Worm (Caenorhabditis elegans): ENCODE data around the gene irld-52.

DNA sequence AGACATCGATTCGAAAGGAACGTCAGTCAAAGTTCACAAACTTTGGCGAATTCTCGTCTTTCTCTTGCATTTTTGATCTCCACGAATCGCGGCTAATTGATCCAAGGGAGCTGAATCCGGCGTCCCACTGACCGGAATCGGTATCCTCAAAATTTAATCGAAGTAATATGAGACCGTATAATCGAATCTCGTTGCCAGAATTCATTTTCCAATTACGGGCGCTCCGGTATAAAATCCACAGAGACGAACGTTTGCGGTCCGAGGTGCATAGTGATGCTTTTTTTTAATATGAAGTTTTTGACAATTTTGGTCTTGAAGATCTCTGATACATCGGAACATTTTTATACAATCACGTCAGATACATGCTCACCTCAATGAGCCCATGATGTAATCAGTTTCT is 21.8 kb upstream of the irld-52 start:
- TF ChIP-seq skn-1 (tag; optimal IDR thresholded peaks at IDR 0.05) (no peak), ama-1 (optimal IDR thresholded peaks at IDR 0.05) (no peak), fos-1 (tag; optimal IDR thresholded peaks at IDR 0.05) (no peak), aly-2 (tag; optimal IDR thresholded peaks at IDR 0.05) (no peak), C16A3.4 (tag; optimal IDR thresholded peaks at IDR 0.05) (no peak), nhr-47 (tag; optimal IDR thresholded peaks at IDR 0.05) (no peak), egl-27 (tag; optimal IDR thresholded peaks at IDR 0.05) (no peak), nhr-28 (tag; optimal IDR thresholded peaks at IDR 0.05) (no peak), ztf-4 (tag; optimal IDR thresholded peaks at IDR 0.05) (no peak), aha-1 (tag; optimal IDR thresholded peaks at IDR 0.05) (no peak), elt-3 (tag; optimal IDR thresholded peaks at IDR 0.05) (no peak), ztf-11 (tag; optimal IDR thresholded peaks at IDR 0.05) (no peak), lin-14 (GFP tag; optimal IDR thresholded peaks at IDR 0.05) (no peak), nhr-85 (tag) (no peak)

Data from whole organism, L1 larva.